Fruit fly (Drosophila melanogaster) whole organism, pupa: Measurements from ENCODE around the gene CG8369.

Experiments used
- CG10348 ChIP-seq: fragments of 200-800 bp; sonication (Bioruptor generic); IDR thresholded peaks from 2 replicates; pipeline ENCODE4 v1.3.6; 2022; ENCODE audit warnings: missing biosample characterization, missing genetic modification characterization
- CG12605 ChIP-seq: fragments of 200-800 bp; sonication (Bioruptor generic); IDR thresholded peaks from 2 replicates; pipeline ENCODE4 v1.3.6; 2022; ENCODE audit warnings: missing biosample characterization, missing genetic modification characterization
- CG13204 ChIP-seq: fragments of 200-800 bp; sonication (Bioruptor generic); optimal IDR thresholded peaks from 2 replicates; lab custom pipeline; 2018; ENCODE audit warnings: missing biosample characterization, mild to moderate bottlenecking, missing genetic modification characterization, moderate library complexity
- CG14655 ChIP-seq: fragments of 200-800 bp; sonication (Bioruptor generic); optimal IDR thresholded peaks from 3 replicates; lab custom pipeline; 2017; ENCODE audit warnings: mild to moderate bottlenecking, missing biosample characterization, missing genetic modification reagents, missing genetic modification characterization
- CG15710 ChIP-seq: fragments of 200-800 bp; sonication (Bioruptor generic); optimal IDR thresholded peaks from 2 replicates; lab custom pipeline; 2018; ENCODE audit warnings: missing biosample characterization, mild to moderate bottlenecking, missing genetic modification characterization, moderate library complexity
- CG17806 ChIP-seq: fragments of 200-800 bp; sonication (Bioruptor generic); optimal IDR thresholded peaks from 2 replicates; lab custom pipeline; 2018; ENCODE audit warnings: missing biosample characterization, mild to moderate bottlenecking, missing genetic modification characterization, moderate library complexity
- CG32121 ChIP-seq: fragments of 200-800 bp; sonication (Bioruptor generic); IDR thresholded peaks from 2 replicates; pipeline ENCODE4 v1.3.6; 2022; ENCODE audit warnings: missing biosample characterization, missing genetic modification characterization
- CG34367 ChIP-seq: fragments of 200-800 bp; sonication (Bioruptor generic); optimal IDR thresholded peaks from 2 replicates; lab custom pipeline; 2018; ENCODE audit warnings: missing biosample characterization, mild to moderate bottlenecking, missing genetic modification characterization
- CG4496 ChIP-seq: fragments of 200-800 bp; sonication (Bioruptor generic); IDR thresholded peaks from 3 replicates; pipeline ENCODE4 v1.3.6; 2022; ENCODE audit warnings: missing biosample characterization, missing genetic modification characterization
- CG8159 ChIP-seq: fragments of 200-800 bp; sonication (Bioruptor generic); optimal IDR thresholded peaks from 3 replicates; lab custom pipeline; 2018; ENCODE audit warnings: missing biosample characterization, mild to moderate bottlenecking, missing genetic modification characterization, moderate library complexity
- CG8301 ChIP-seq: fragments of 200-800 bp; sonication (Bioruptor generic); optimal IDR thresholded peaks from 2 replicates; lab custom pipeline; 2018; ENCODE audit warnings: missing biosample characterization, mild to moderate bottlenecking, missing genetic modification characterization
- CG9948 ChIP-seq: fragments of 200-800 bp; sonication (Bioruptor generic); optimal IDR thresholded peaks from 2 replicates; lab custom pipeline; 2018; ENCODE audit warnings: missing biosample characterization, mild to moderate bottlenecking, missing genetic modification characterization, moderate library complexity
- D1 ChIP-seq: fragments of 200-800 bp; sonication (Bioruptor generic); optimal IDR thresholded peaks from 2 replicates; lab custom pipeline; 2018; ENCODE audit warnings: missing biosample characterization, mild to moderate bottlenecking, missing genetic modification characterization, moderate library complexity
- EcR ChIP-seq: fragments of 200-800 bp; sonication (Bioruptor generic); optimal IDR thresholded peaks from 3 replicates; lab custom pipeline; 2019; ENCODE audit warnings: missing biosample characterization, missing genetic modification characterization, mild to moderate bottlenecking, moderate library complexity, missing genetic modification reagents
- Ets98B ChIP-seq: fragments of 200-800 bp; sonication (Bioruptor generic); IDR thresholded peaks from 2 replicates; pipeline ENCODE4 v1.3.6; 2022; ENCODE audit warnings: missing biosample characterization, missing genetic modification characterization
- Pif1A ChIP-seq: fragments of 200-800 bp; sonication (Bioruptor generic); optimal IDR thresholded peaks from 3 replicates; lab custom pipeline; 2016; ENCODE audit warnings: missing biosample characterization, missing genetic modification characterization
- Pif1B ChIP-seq: fragments of 200-800 bp; sonication (Bioruptor generic); optimal IDR thresholded peaks from 3 replicates; lab custom pipeline; 2016; ENCODE audit warnings: missing biosample characterization, missing genetic modification characterization
- Snoo ChIP-seq: fragments of 200-800 bp; sonication (Bioruptor generic); optimal IDR thresholded peaks from 3 replicates; lab custom pipeline; 2017; ENCODE audit warnings: missing biosample characterization, mild to moderate bottlenecking, missing genetic modification characterization, inconsistent platforms
- fd96Ca ChIP-seq: fragments of 200-800 bp; sonication (Bioruptor generic); IDR thresholded peaks from 3 replicates; pipeline ENCODE4 v1.3.6; 2022; ENCODE audit warnings: missing biosample characterization, missing genetic modification characterization
- gl ChIP-seq: fragments of 200-800 bp; sonication (Bioruptor generic); optimal IDR thresholded peaks from 2 replicates; lab custom pipeline; 2018; ENCODE audit warnings: missing biosample characterization, mild to moderate bottlenecking, missing genetic modification characterization
- rn ChIP-seq: fragments of 200-800 bp; sonication (Bioruptor generic); IDR thresholded peaks from 2 replicates; pipeline ENCODE4 v1.3.6; 2022; ENCODE audit warnings: missing biosample characterization, missing genetic modification characterization

CG8369 gene

dm6 chr3R:8847096-8847639 is 25.4 kb downstream of the CG8369 start:
- TF ChIP-seq CG17806 (tag; lab: Kevin White, UChicago) = peak; percentile 59
- peak; percentile 63 for TF ChIP-seq Pif1A (GFP tag; lab: Kevin White, UChicago)
- no peak for TF ChIP-seq CG12605
- TF ChIP-seq CG10348 (GFP tag; lab: Robert Waterston, UW) = no peak
- TF ChIP-seq D1 (tag; lab: Kevin White, UChicago) = no peak
- peak; percentile 36 for TF ChIP-seq CG8301 (tag; lab: Kevin White, UChicago)
- TF ChIP-seq rn (GFP tag; lab: Robert Waterston, UW) = 0 out of 2 replicates have a peak, but pooled peaks have one; percentile 52
- peak; percentile 65; the same call in 2 of the 3 replicates for TF ChIP-seq CG4496 (GFP tag; lab: Robert Waterston, UW)
- TF ChIP-seq EcR (GFP tag; lab: Kevin White, UChicago) = no peak
- peak; percentile 55 for TF ChIP-seq CG9948 (tag; lab: Kevin White, UChicago)
- TF ChIP-seq CG14655 (GFP tag; lab: Kevin White, UChicago) = peak; percentile 41
- peak; percentile 65 for TF ChIP-seq CG15710 (tag; lab: Kevin White, UChicago)
- TF ChIP-seq Pif1B = peak; percentile 45
- TF ChIP-seq CG13204 (GFP tag; lab: Kevin White, UChicago) = no peak
- peak; percentile 44; the same call in 1 of the 2 replicates for TF ChIP-seq CG32121 (GFP tag; lab: Robert Waterston, UW)
- no peak for TF ChIP-seq gl (tag; lab: Kevin White, UChicago)
- TF ChIP-seq Snoo (tag; lab: Kevin White, UChicago) = no peak
- TF ChIP-seq CG34367 (tag; lab: Kevin White, UChicago) = peak; percentile 51
- TF ChIP-seq CG8159 (tag; lab: Kevin White, UChicago) = peak; percentile 70
- TF ChIP-seq Ets98B (GFP tag; lab: Robert Waterston, UW) = peak; percentile 60; the same call in 1 of the 2 replicates

dm6 chr3R:8848190-8848589 is 26.4 kb downstream of the CG8369 start:
- TF ChIP-seq Pif1A (GFP tag; lab: Kevin White, UChicago) = no peak
- TF ChIP-seq Snoo (tag; lab: Kevin White, UChicago) = no peak
- TF ChIP-seq Pif1B = no peak
- TF ChIP-seq CG13204 (GFP tag; lab: Kevin White, UChicago) = no peak
- no peak for TF ChIP-seq CG12605
- no peak for TF ChIP-seq Ets98B (GFP tag; lab: Robert Waterston, UW)
- no peak for TF ChIP-seq EcR (GFP tag; lab: Kevin White, UChicago)
- no peak for TF ChIP-seq CG32121 (GFP tag; lab: Robert Waterston, UW)
- TF ChIP-seq CG14655 (GFP tag; lab: Kevin White, UChicago) = no peak
- no peak for TF ChIP-seq D1 (tag; lab: Kevin White, UChicago)
- no peak for TF ChIP-seq CG34367 (tag; lab: Kevin White, UChicago)
- no peak for TF ChIP-seq CG9948 (tag; lab: Kevin White, UChicago)
- TF ChIP-seq, all 21 proteins: peak for 0

dm6 chr3R:8849373-8850228 is 27.8 kb downstream of the CG8369 start:
- TF ChIP-seq Ets98B (GFP tag; lab: Robert Waterston, UW) = peak; percentile 60
- no peak for TF ChIP-seq D1 (tag; lab: Kevin White, UChicago)
- no peak for TF ChIP-seq EcR (GFP tag; lab: Kevin White, UChicago)
- TF ChIP-seq CG8159 (tag; lab: Kevin White, UChicago) = peak; percentile 65
- peak; percentile 68 for TF ChIP-seq CG14655 (GFP tag; lab: Kevin White, UChicago)
- peak; percentile 31 for TF ChIP-seq Pif1B
- no peak for TF ChIP-seq fd96Ca
- no peak for TF ChIP-seq gl (tag; lab: Kevin White, UChicago)
- TF ChIP-seq Snoo (tag; lab: Kevin White, UChicago) = no peak
- TF ChIP-seq CG12605 = 0 out of 2 replicates have a peak, but pooled peaks have one; percentile 31
- peak; percentile 65 for TF ChIP-seq CG8301 (tag; lab: Kevin White, UChicago)
- TF ChIP-seq CG9948 (tag; lab: Kevin White, UChicago) = peak; percentile 60
- TF ChIP-seq CG4496 (GFP tag; lab: Robert Waterston, UW) = peak; percentile 81
- TF ChIP-seq CG13204 (GFP tag; lab: Kevin White, UChicago) = no peak
- TF ChIP-seq CG32121 (GFP tag; lab: Robert Waterston, UW) = peak; percentile 72; the same call in 1 of the 2 replicates
- no peak for TF ChIP-seq rn (GFP tag; lab: Robert Waterston, UW)
- TF ChIP-seq CG34367 (tag; lab: Kevin White, UChicago) = peak; percentile 55
- peak; percentile 62 for TF ChIP-seq Pif1A (GFP tag; lab: Kevin White, UChicago)
- TF ChIP-seq CG17806 (tag; lab: Kevin White, UChicago) = peak; percentile 69
- TF ChIP-seq CG15710 (tag; lab: Kevin White, UChicago) = peak; percentile 60
- no peak for TF ChIP-seq CG10348 (GFP tag; lab: Robert Waterston, UW)

- TF ChIP-seq CG9948 (tag; lab: Kevin White, UChicago) (no peak), CG8301 (tag; lab: Kevin White, UChicago) (no peak), Snoo (tag; lab: Kevin White, UChicago) (no peak), fd96Ca (no peak), Ets98B (GFP tag; lab: Robert Waterston, UW) (no peak), CG8159 (tag; lab: Kevin White, UChicago) (no peak), gl (tag; lab: Kevin White, UChicago) (no peak), CG14655 (GFP tag; lab: Kevin White, UChicago) (no peak), Pif1B (no peak), rn (GFP tag; lab: Robert Waterston, UW) (no peak), D1 (tag; lab: Kevin White, UChicago) (no peak), CG4496 (GFP tag; lab: Robert Waterston, UW) (no peak), CG12605 (no peak), CG13204 (GFP tag; lab: Kevin White, UChicago) (no peak)
These were observed 28.8 kb downstream of the CG8369 start for dm6 chr3R:8850616-8851015.
